Worm (Caenorhabditis elegans) whole organism, young adult: ENCODE results near the gene Y49F6B.2.

Source experiments
- B0261.1 ChIP-seq: sonication (generic microtip); optimal IDR thresholded peaks from 2 replicates; lab custom pipeline; 2016; ENCODE audit warnings: mild to moderate bottlenecking, missing genetic modification characterization, moderate library complexity, missing compliant biosample characterization
- F22D6.2 ChIP-seq: sonication (generic microtip); optimal IDR thresholded peaks from 2 replicates; lab custom pipeline; 2016; ENCODE audit warnings: mild to moderate bottlenecking, missing genetic modification characterization, missing compliant biosample characterization
- F49E8.2 ChIP-seq: sonication (generic microtip); optimal IDR thresholded peaks from 3 replicates; lab custom pipeline; 2017; ENCODE audit warnings: missing genetic modification characterization, mild to moderate bottlenecking, missing compliant biosample characterization, antibody characterized with exemption, moderate library complexity; ENCODE audit not compliant: insufficient read depth
- F52B5.7 ChIP-seq: sonication (generic microtip); optimal IDR thresholded peaks from 2 replicates; lab custom pipeline; 2016; ENCODE audit warnings: mild to moderate bottlenecking, missing genetic modification characterization, missing compliant biosample characterization
- F57C9.4 ChIP-seq: sonication (generic microtip); optimal IDR thresholded peaks from 2 replicates; lab custom pipeline; 2017; ENCODE audit warnings: mild to moderate bottlenecking, missing genetic modification characterization, missing compliant biosample characterization
- T07F8.4 ChIP-seq: sonication (generic microtip); optimal IDR thresholded peaks from 2 replicates; lab custom pipeline; 2016; ENCODE audit warnings: mild to moderate bottlenecking, missing genetic modification characterization, moderate library complexity, missing compliant biosample characterization
- Y53G8AR.9 ChIP-seq: fragments of 200-800 bp; sonication (Bioruptor generic); conservative IDR thresholded peaks from 2 replicates; pipeline ENCODE4 v1.3.6; 2022; ENCODE audit warnings: missing genetic modification reagents, missing genetic modification characterization, missing compliant biosample characterization
- Y79H2A.3 ChIP-seq: fragments of 200-800 bp; sonication (Bioruptor generic); conservative IDR thresholded peaks from 2 replicates; pipeline ENCODE4 v1.3.6; 2022; ENCODE audit warnings: missing genetic modification reagents, missing genetic modification characterization, missing compliant biosample characterization
- akir-1 ChIP-seq: fragments of 200-800 bp; sonication (Bioruptor generic); optimal IDR thresholded peaks from 2 replicates; lab custom pipeline; 2018; ENCODE audit warnings: mild to moderate bottlenecking, missing genetic modification characterization, moderate library complexity, missing compliant biosample characterization
- ama-1 ChIP-seq, 3 experiments: fragments of 150-350 bp in 1 of 3; sonication (generic microtip) in 2 of 3; optimal IDR thresholded peaks; 2 replicates each; lab custom pipeline; 2014 to 2018; ENCODE audit warnings: missing biosample characterization in 2 of 3, missing genetic modification characterization in 2 of 3, missing genetic modification reagents in 2 of 3
- aptf-2 ChIP-seq: fragments of 200-800 bp; sonication (Bioruptor generic); conservative IDR thresholded peaks from 2 replicates; pipeline ENCODE4 v1.3.6; 2022; ENCODE audit warnings: missing genetic modification reagents, missing genetic modification characterization, missing compliant biosample characterization
- attf-3 ChIP-seq: fragments of 200-800 bp; sonication (Bioruptor generic); conservative IDR thresholded peaks from 2 replicates; pipeline ENCODE4 v1.3.6; 2022; ENCODE audit warnings: missing genetic modification reagents, missing genetic modification characterization, missing compliant biosample characterization
- attf-5 ChIP-seq: fragments of 200-800 bp; sonication (Bioruptor generic); optimal IDR thresholded peaks from 2 replicates; lab custom pipeline; 2018; ENCODE audit warnings: mild to moderate bottlenecking, missing genetic modification characterization, missing compliant biosample characterization
- bed-1 ChIP-seq: fragments of 200-800 bp; sonication (Bioruptor generic); IDR thresholded peaks from 2 replicates; pipeline ENCODE4 v1.3.6; 2022; ENCODE audit warnings: missing genetic modification reagents, missing genetic modification characterization, missing compliant biosample characterization
- cebp-1 ChIP-seq, 2 experiments: fragments of 200-800 bp in 1 of 2; sonication (Bioruptor generic) in 1 of 2; sonication (generic microtip) in 1 of 2; IDR thresholded peaks in 1 of 2; optimal IDR thresholded peaks in 1 of 2; 2 replicates each; pipeline versions ENCODE4 v1.3.6 to Lab custom; 2017 to 2022; ENCODE audit warnings: missing compliant biosample characterization in 2 of 2, missing genetic modification characterization in 2 of 2, mild to moderate bottlenecking in 1 of 2, missing genetic modification reagents in 1 of 2, moderate library complexity in 1 of 2
- ceh-100 ChIP-seq: fragments of 200-800 bp; sonication (Bioruptor generic); IDR thresholded peaks from 2 replicates; pipeline ENCODE4 v1.3.6; 2022; ENCODE audit warnings: missing genetic modification reagents, missing genetic modification characterization, missing compliant biosample characterization
- ceh-40 ChIP-seq: fragments of 200-800 bp; sonication (Bioruptor generic); IDR thresholded peaks from 2 replicates; pipeline ENCODE4 v1.3.6; 2022; ENCODE audit warnings: missing genetic modification characterization, missing compliant biosample characterization
- ceh-58 ChIP-seq: fragments of 200-800 bp; sonication (Bioruptor generic); IDR thresholded peaks from 2 replicates; pipeline ENCODE4 v1.3.6; 2022; ENCODE audit warnings: missing genetic modification characterization, missing compliant biosample characterization
- die-1 ChIP-seq: sonication (generic microtip); optimal IDR thresholded peaks from 2 replicates; lab custom pipeline; 2016; ENCODE audit warnings: missing genotype, mild to moderate bottlenecking, missing genetic modification characterization, missing compliant biosample characterization
- efl-1 ChIP-seq: fragments of 150-350 bp; optimal IDR thresholded peaks from 2 replicates; lab custom pipeline; 2014; ENCODE audit warnings: missing biosample characterization, missing genetic modification reagents, missing genetic modification characterization
- let-526 ChIP-seq: fragments of 200-800 bp; sonication (Bioruptor generic); IDR thresholded peaks from 2 replicates; pipeline ENCODE4 v1.3.6; 2022; ENCODE audit warnings: missing genetic modification reagents, missing genetic modification characterization, missing compliant biosample characterization
- lin-26 ChIP-seq: fragments of 200-800 bp; sonication (Bioruptor generic); IDR thresholded peaks from 2 replicates; pipeline ENCODE4 v1.3.6; 2022; ENCODE audit warnings: missing genetic modification reagents, missing genetic modification characterization, missing compliant biosample characterization
- lin-35 ChIP-seq, 3 experiments: fragments of 150-350 bp in 2 of 3; sonication (generic microtip) in 1 of 3; optimal IDR thresholded peaks; 2 replicates each; lab custom pipeline; 2014 to 2018; ENCODE audit warnings: missing biosample characterization in 3 of 3, missing genetic modification characterization in 3 of 3, missing genetic modification reagents in 3 of 3
- lir-1 ChIP-seq: fragments of 200-800 bp; sonication (Bioruptor generic); conservative IDR thresholded peaks from 2 replicates; pipeline ENCODE4 v1.3.6; 2022; ENCODE audit warnings: missing genetic modification reagents, missing genetic modification characterization, missing compliant biosample characterization
- lsl-1 ChIP-seq: fragments of 200-800 bp; sonication (Bioruptor generic); optimal IDR thresholded peaks from 2 replicates; lab custom pipeline; 2018; ENCODE audit warnings: mild to moderate bottlenecking, missing genetic modification characterization, moderate library complexity, missing compliant biosample characterization
- lsy-27 ChIP-seq: sonication (generic microtip); optimal IDR thresholded peaks from 2 replicates; lab custom pipeline; 2017; ENCODE audit warnings: missing genetic modification characterization, mild to moderate bottlenecking, missing compliant biosample characterization, antibody characterized with exemption, missing genotype, borderline replicate concordance; ENCODE audit not compliant: insufficient read depth
- madf-3 ChIP-seq: fragments of 200-800 bp; sonication (Bioruptor generic); IDR thresholded peaks from 2 replicates; pipeline ENCODE4 v1.3.6; 2022; ENCODE audit warnings: missing genetic modification reagents, missing genetic modification characterization, missing compliant biosample characterization
- madf-6 ChIP-seq: fragments of 200-800 bp; sonication (Bioruptor generic); IDR thresholded peaks from 2 replicates; pipeline ENCODE4 v1.3.6; 2022; ENCODE audit warnings: missing genetic modification reagents, missing genetic modification characterization, missing compliant biosample characterization
- mel-28 ChIP-seq: sonication (generic microtip); optimal IDR thresholded peaks from 2 replicates; lab custom pipeline; 2016; ENCODE audit warnings: borderline replicate concordance, mild to moderate bottlenecking, missing genetic modification characterization, missing compliant biosample characterization
- nfya-1 ChIP-seq: sonication (generic microtip); optimal IDR thresholded peaks from 2 replicates; lab custom pipeline; 2017; ENCODE audit warnings: antibody characterized with exemption, missing compliant biosample characterization, missing genetic modification characterization, borderline replicate concordance; ENCODE audit not compliant: insufficient read depth
- nhr-27 ChIP-seq: fragments of 200-800 bp; sonication (Bioruptor generic); optimal IDR thresholded peaks from 2 replicates; lab custom pipeline; 2018; ENCODE audit warnings: mild to moderate bottlenecking, missing genetic modification characterization, moderate library complexity, missing compliant biosample characterization
- pbrm-1 ChIP-seq: fragments of 200-800 bp; sonication (Bioruptor generic); IDR thresholded peaks from 2 replicates; pipeline ENCODE4 v1.3.6; 2022; ENCODE audit warnings: missing genetic modification reagents, missing genetic modification characterization, missing compliant biosample characterization
- pha-4 ChIP-seq: fragments of 150-350 bp; sonication (generic microtip); optimal IDR thresholded peaks from 2 replicates; lab custom pipeline; 2014; ENCODE audit warnings: missing biosample characterization, missing genetic modification reagents, missing genetic modification characterization
- rcor-1 ChIP-seq: fragments of 200-800 bp; sonication (Bioruptor generic); IDR thresholded peaks from 2 replicates; pipeline ENCODE4 v1.3.6; 2022; ENCODE audit warnings: missing genetic modification reagents, missing genetic modification characterization, missing compliant biosample characterization
- rec-8 ChIP-seq, 2 experiments: sonication (generic microtip); optimal IDR thresholded peaks; 2 replicates each; lab custom pipeline; 2016; ENCODE audit warnings: mild to moderate bottlenecking in 2 of 2, missing genetic modification characterization in 2 of 2, missing genetic modification reagents in 2 of 2, missing genotype in 2 of 2, missing biosample characterization in 1 of 2, missing compliant biosample characterization in 1 of 2, moderate library complexity in 1 of 2
- rpc-1 ChIP-seq, 2 experiments: fragments of 150-350 bp in 1 of 2; sonication (generic microtip) in 1 of 2; optimal IDR thresholded peaks; 2 replicates each; lab custom pipeline; 2014 to 2018; ENCODE audit warnings: missing biosample characterization in 1 of 2, missing genetic modification characterization in 1 of 2, missing genetic modification reagents in 1 of 2, missing genotype in 1 of 2
- snpc-1.3 ChIP-seq: sonication (generic microtip); optimal IDR thresholded peaks from 2 replicates; lab custom pipeline; 2017; ENCODE audit warnings: missing genetic modification characterization, mild to moderate bottlenecking, missing compliant biosample characterization, antibody characterized with exemption, moderate library complexity, missing genotype, missing genetic modification reagents; ENCODE audit not compliant: insufficient read depth
- snpc-3.4 ChIP-seq: sonication (generic microtip); optimal IDR thresholded peaks from 2 replicates; lab custom pipeline; 2017; ENCODE audit warnings: missing genetic modification characterization, mild to moderate bottlenecking, missing compliant biosample characterization, antibody characterized with exemption, moderate library complexity, missing genotype, missing genetic modification reagents
- tbx-9 ChIP-seq: sonication (generic microtip); optimal IDR thresholded peaks from 2 replicates; lab custom pipeline; 2016; ENCODE audit warnings: borderline replicate concordance, missing genetic modification characterization, inconsistent platforms, missing compliant biosample characterization
- zfh-2 ChIP-seq: fragments of 200-800 bp; sonication (Bioruptor generic); conservative IDR thresholded peaks from 2 replicates; pipeline ENCODE4 v1.3.6; 2022; ENCODE audit warnings: missing genetic modification reagents, missing genetic modification characterization, missing compliant biosample characterization
- ztf-22 ChIP-seq: fragments of 200-800 bp; sonication (Bioruptor generic); optimal IDR thresholded peaks from 2 replicates; lab custom pipeline; 2018; ENCODE audit warnings: mild to moderate bottlenecking, missing genetic modification characterization, moderate library complexity, missing compliant biosample characterization
- ztf-26 ChIP-seq: sonication (generic microtip); optimal IDR thresholded peaks from 2 replicates; lab custom pipeline; 2017; ENCODE audit warnings: missing genetic modification characterization, missing compliant biosample characterization
- ztf-28 ChIP-seq: fragments of 200-800 bp; sonication (Bioruptor generic); IDR thresholded peaks from 2 replicates; pipeline ENCODE4 v1.3.6; 2022; ENCODE audit warnings: missing genetic modification reagents, missing genetic modification characterization, missing compliant biosample characterization

Y49F6B.2 gene

DNA sequence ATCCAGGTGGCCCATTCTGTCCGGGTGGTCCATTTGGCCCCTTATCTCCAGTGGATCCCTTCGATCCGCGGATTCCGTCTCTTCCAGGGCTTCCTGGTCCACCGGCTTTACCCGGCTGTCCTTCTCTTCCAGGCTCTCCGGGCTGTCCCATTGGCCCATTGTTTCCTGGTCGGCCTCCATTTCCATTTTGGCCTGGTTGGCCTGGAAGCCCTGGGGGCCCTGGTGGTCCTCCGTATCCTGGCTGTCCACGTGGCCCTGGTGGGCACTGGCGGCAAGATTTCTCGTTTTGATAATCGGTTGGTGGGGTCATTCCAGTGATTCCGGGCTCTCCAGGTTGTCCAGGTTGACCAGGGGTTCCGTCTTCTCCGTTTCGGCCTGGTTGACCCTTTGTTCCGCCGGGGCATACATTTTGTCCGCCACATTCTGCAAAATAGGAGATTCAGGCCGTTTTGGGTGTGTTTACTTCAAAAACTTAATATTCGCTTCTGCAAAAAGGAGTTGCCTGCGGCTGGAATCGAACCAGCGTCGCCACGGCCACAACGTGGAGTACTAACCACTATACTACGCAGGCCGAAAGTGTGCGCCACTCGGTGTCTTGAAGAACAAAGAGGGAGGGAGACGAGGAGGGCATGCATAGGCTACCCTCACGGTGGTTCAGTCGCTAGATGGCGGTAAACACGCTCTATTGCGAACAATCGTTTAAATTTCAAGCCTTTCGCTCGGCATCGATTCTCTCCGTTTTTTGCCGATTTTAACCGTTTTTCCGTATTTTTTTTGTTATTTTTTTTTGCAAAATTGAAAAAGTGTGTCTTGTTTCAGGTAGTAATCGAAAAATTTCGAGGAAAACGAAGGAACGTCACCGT is 18.5 kb downstream of the Y49F6B.2 start, which contains the start of gene W09G10.9 (continued):
- TF ChIP-seq F57C9.4 (tag; lab: Kevin White, UChicago) (no peak), akir-1 (GFP tag; lab: Kevin White, UChicago) (no peak), bed-1 (GFP tag; lab: Robert Waterston, UW) (no peak), ztf-28 (peak; percentile 70; the same call in 1 of the 2 replicates), ztf-26 (tag; lab: Kevin White, UChicago) (peak; percentile 2), zfh-2 (peak; percentile 82), Y79H2A.3 (GFP tag; lab: Robert Waterston, UW) (0 out of 2 replicates have a peak, but pooled peaks have one; percentile 65), lin-35 (GFP tag; optimal IDR thresholded peaks at IDR 0.05; lab: Kevin White, UChicago) (no peak), rcor-1 (peak; percentile 82), pbrm-1 (peak; percentile 91), rec-8 (tag; optimal IDR thresholded peaks at IDR 0.05; lab: Kevin White, UChicago) (peak in 1 of 2 experiments; percentile 30), ceh-100 (peak; percentile 70), lsl-1 (GFP tag; lab: Kevin White, UChicago) (peak; percentile 56), die-1 (tag; lab: Kevin White, UChicago) (peak; percentile 31), madf-3 (no peak), lin-26 (GFP tag; lab: Robert Waterston, UW) (peak; percentile 81), Y53G8AR.9 (GFP tag; lab: Robert Waterston, UW) (no peak), B0261.1 (tag; lab: Kevin White, UChicago) (peak; percentile 84), ceh-40 (GFP tag; lab: Robert Waterston, UW) (peak; percentile 36; the same call in 1 of the 2 replicates), cebp-1 (GFP tag; IDR thresholded peaks at IDR 0.05; lab: Robert Waterston, UW) (no peak), cebp-1 (tag; optimal IDR thresholded peaks at IDR 0.05; lab: Kevin White, UChicago) (peak; percentile 65), let-526 (GFP tag; lab: Robert Waterston, UW) (peak; percentile 58; the same call in 1 of the 2 replicates), F49E8.2 (no peak), rpc-1 (optimal IDR thresholded peaks at IDR 0.05; lab: Kevin White, UChicago) (peak; percentile 68), rpc-1 (tag; optimal IDR thresholded peaks at IDR 0.05; lab: Kevin White, UChicago) (peak; percentile 73), F22D6.2 (tag; lab: Kevin White, UChicago) (no peak), snpc-1.3 (peak; percentile 52), mel-28 (tag; lab: Kevin White, UChicago) (no peak), efl-1 (no peak), attf-5 (GFP tag; lab: Kevin White, UChicago) (peak; percentile 71), lsy-27 (tag; lab: Kevin White, UChicago) (no peak), T07F8.4 (tag; lab: Kevin White, UChicago) (no peak), snpc-3.4 (peak; percentile 43), pha-4 (no peak), lir-1 (peak; percentile 68; the same call in 1 of the 2 replicates), nfya-1 (tag; lab: Kevin White, UChicago) (no peak), ceh-58 (0 out of 2 replicates have a peak, but pooled peaks have one; percentile 40), tbx-9 (tag; lab: Kevin White, UChicago) (no peak), nhr-27 (tag; lab: Kevin White, UChicago) (no peak), aptf-2 (GFP tag; lab: Robert Waterston, UW) (no peak), madf-6 (GFP tag; lab: Robert Waterston, UW) (peak; percentile 73), attf-3 (GFP tag; lab: Robert Waterston, UW) (peak; percentile 72), ama-1 (optimal IDR thresholded peaks at IDR 0.05; lab: Kevin White, UChicago) (no peak), ama-1 (GFP tag; optimal IDR thresholded peaks at IDR 0.05; lab: Kevin White, UChicago) (peak in 1 of 2 experiments; percentile 44), ztf-22 (GFP tag; lab: Kevin White, UChicago) (no peak), F52B5.7 (tag; lab: Kevin White, UChicago) (peak; percentile 28)
